Fruit fly (Drosophila melanogaster): ENCODE data around the gene CG33969.

dm6 chr3L:20366674-20367372 is 26.5 kb downstream of the CG33969 start, which contains the start of the genes Toll-9 and in:
- TF ChIP-seq kay (GFP tag; ENCODE audit: borderline replicate concordance) (no peak), Clk (GFP tag; optimal IDR thresholded peaks at IDR 0.05) (no peak), CG1620 (GFP tag; optimal IDR thresholded peaks at IDR 0.05) (no peak), Hr96 (GFP tag; optimal IDR thresholded peaks at IDR 0.05) (no peak), ovo (GFP tag; optimal IDR thresholded peaks at IDR 0.05) (no peak), CG12768 (GFP tag; optimal IDR thresholded peaks at IDR 0.05) (no peak), Crg-1 (GFP tag; optimal IDR thresholded peaks at IDR 0.05) (no peak), cnc (optimal IDR thresholded peaks at IDR 0.05) (no peak), CG7101 (tag; optimal IDR thresholded peaks at IDR 0.05) (no peak), CG14711 (tag; optimal IDR thresholded peaks at IDR 0.05) (no peak), CG5204 (GFP tag; optimal IDR thresholded peaks at IDR 0.05) (no peak)
